Worm (Caenorhabditis elegans) whole organism, L4 larva: ENCODE results near the gene C46G7.5.

Source experiments
- ZK337.2 ChIP-seq: fragments of 200-800 bp; sonication (Bioruptor generic); IDR thresholded peaks from 2 replicates; pipeline ENCODE4 v1.3.6; 2022; ENCODE audit warnings: missing genetic modification reagents, missing genetic modification characterization, missing compliant biosample characterization
- ceh-20 ChIP-seq: fragments of 200-800 bp; sonication (Bioruptor generic); IDR thresholded peaks from 2 replicates; pipeline ENCODE4 v1.3.6; 2022; ENCODE audit warnings: missing genetic modification reagents, missing genetic modification characterization, missing compliant biosample characterization
- daf-12 ChIP-seq: fragments of 150-350 bp; optimal IDR thresholded peaks from 2 replicates; lab custom pipeline; 2014; ENCODE audit warnings: missing biosample characterization, missing genetic modification reagents, missing genetic modification characterization
- fkh-10 ChIP-seq: fragments of 150-350 bp; optimal IDR thresholded peaks from 2 replicates; lab custom pipeline; 2014; ENCODE audit warnings: missing biosample characterization, missing genetic modification reagents, missing genetic modification characterization
- jun-1 ChIP-seq: fragments of 150-350 bp; optimal IDR thresholded peaks from 2 replicates; lab custom pipeline; 2014; ENCODE audit warnings: missing biosample characterization, missing genetic modification reagents, missing genetic modification characterization
- lim-7 ChIP-seq: fragments of 200-800 bp; sonication (Bioruptor generic); IDR thresholded peaks from 2 replicates; pipeline ENCODE4 v1.3.6; 2022; ENCODE audit warnings: missing genetic modification characterization, missing compliant biosample characterization
- lin-13 ChIP-seq: fragments of 150-350 bp; optimal IDR thresholded peaks from 2 replicates; lab custom pipeline; 2014; ENCODE audit warnings: missing biosample characterization, missing genetic modification reagents, missing genetic modification characterization
- lin-39 ChIP-seq: fragments of 150-350 bp; optimal IDR thresholded peaks from 2 replicates; lab custom pipeline; 2014; ENCODE audit warnings: missing biosample characterization, missing genetic modification reagents, missing genetic modification characterization
- mep-1 ChIP-seq: fragments of 150-350 bp; sonication (generic microtip); optimal IDR thresholded peaks from 3 replicates; lab custom pipeline; 2014; ENCODE audit warnings: missing biosample characterization, missing genetic modification characterization
- nhr-11 ChIP-seq: fragments of 150-350 bp; optimal IDR thresholded peaks from 2 replicates; lab custom pipeline; 2014; ENCODE audit warnings: missing biosample characterization, missing genetic modification characterization
- nhr-237 ChIP-seq: sonication (generic microtip); optimal IDR thresholded peaks from 2 replicates; lab custom pipeline; 2017; ENCODE audit warnings: missing biosample characterization, missing genetic modification characterization
- unc-62 ChIP-seq, 3 experiments: fragments of 150-350 bp in 1 of 3; sonication (generic microtip); optimal IDR thresholded peaks in 2 of 3; peaks in 1 of 3; 1 replicate in 1 of 3; 2 replicates in 2 of 3; lab custom pipeline; 2014 to 2017; ENCODE audit warnings: missing biosample characterization in 3 of 3, missing genetic modification characterization in 3 of 3, missing genetic modification reagents in 3 of 3, missing genotype in 1 of 3
- zip-2 ChIP-seq: fragments of 150-350 bp; optimal IDR thresholded peaks from 2 replicates; lab custom pipeline; 2014; ENCODE audit warnings: missing biosample characterization, missing genetic modification characterization

DNA sequence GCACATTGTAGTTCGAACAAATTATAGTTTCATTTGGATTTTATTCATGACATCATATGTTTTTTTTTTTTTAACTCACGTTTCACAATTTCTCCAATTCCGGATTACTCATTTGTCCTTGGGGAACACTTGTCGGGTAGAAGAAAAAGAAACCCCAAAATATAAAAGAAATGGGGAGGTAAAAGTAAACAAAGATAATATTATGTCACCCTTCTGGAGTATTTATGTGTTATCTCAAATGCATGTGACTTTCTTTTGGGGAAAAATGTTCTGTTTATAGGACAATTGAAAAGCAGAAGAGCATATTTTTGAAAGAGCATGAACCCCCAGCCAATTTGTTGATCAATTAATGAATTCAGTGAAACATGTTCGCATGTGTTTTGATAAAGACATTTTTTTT, 40.4 kb upstream of the C46G7.5 start:
- TF ChIP-seq ZK337.2 = no peak
- TF ChIP-seq unc-62 (GFP tag; optimal IDR thresholded peaks at IDR 0.05 in 1 of 2; lab: Kevin White, UChicago) = no peak
- TF ChIP-seq unc-62 (tag; optimal IDR thresholded peaks at IDR 0.05; lab: Kevin White, UChicago) = no peak
- TF ChIP-seq nhr-11 (tag; lab: Kevin White, UChicago) = no peak
- no peak for TF ChIP-seq ceh-20 (GFP tag; lab: Robert Waterston, UW)
- no peak for TF ChIP-seq daf-12 (tag; lab: Kevin White, UChicago)
- no peak for TF ChIP-seq lin-13
- no peak for TF ChIP-seq fkh-10
- no peak for TF ChIP-seq nhr-237 (tag; lab: Kevin White, UChicago)
- no peak for TF ChIP-seq mep-1 (tag; lab: Kevin White, UChicago)
- no peak for TF ChIP-seq zip-2 (tag; lab: Kevin White, UChicago)
- TF ChIP-seq lin-39 (tag; lab: Kevin White, UChicago) = no peak
- no peak for TF ChIP-seq jun-1 (tag; lab: Kevin White, UChicago)
- no peak for TF ChIP-seq lim-7
